Worm (Caenorhabditis elegans) whole organism, L3 larva: Measurements from ENCODE around the gene ZK899.3.

Experiments
- ceh-28 ChIP-seq: fragments of 150-350 bp; optimal IDR thresholded peaks from 2 replicates; lab custom pipeline; 2014; ENCODE audit warnings: missing biosample characterization, missing genetic modification reagents, missing genetic modification characterization
- ceh-82 ChIP-seq: fragments of 150-350 bp; optimal IDR thresholded peaks from 2 replicates; lab custom pipeline; 2014; ENCODE audit warnings: missing biosample characterization, missing genetic modification characterization
- egl-27 ChIP-seq: sonication (generic microtip); optimal IDR thresholded peaks from 4 replicates; lab custom pipeline; 2017; ENCODE audit warnings: missing biosample characterization, missing genetic modification reagents, missing genetic modification characterization
- elt-2 ChIP-seq: sonication (generic microtip); optimal IDR thresholded peaks from 2 replicates; lab custom pipeline; 2016; ENCODE audit warnings: missing genetic modification reagents, mild to moderate bottlenecking, missing genetic modification characterization, missing compliant biosample characterization
- elt-3 ChIP-seq, 3 experiments: fragments of 150-350 bp in 1 of 3; sonication (generic microtip) in 2 of 3; optimal IDR thresholded peaks; 2 replicates in 2 of 3; 4 replicates in 1 of 3; lab custom pipeline; 2014 to 2017; ENCODE audit warnings: missing biosample characterization in 3 of 3, missing genetic modification characterization in 3 of 3
- fkh-10 ChIP-seq: sonication (generic microtip); optimal IDR thresholded peaks from 2 replicates; lab custom pipeline; 2017; ENCODE audit warnings: missing biosample characterization, missing genetic modification reagents, missing genetic modification characterization
- hmg-11 ChIP-seq: sonication (generic microtip); optimal IDR thresholded peaks from 2 replicates; lab custom pipeline; 2016; ENCODE audit warnings: missing genetic modification characterization, missing compliant biosample characterization
- mml-1 ChIP-seq: fragments of 150-350 bp; sonication (generic microtip); optimal IDR thresholded peaks from 3 replicates; lab custom pipeline; 2014; ENCODE audit warnings: missing biosample characterization, missing genetic modification characterization
- nhr-28 ChIP-seq: fragments of 150-350 bp; optimal IDR thresholded peaks from 2 replicates; lab custom pipeline; 2014; ENCODE audit warnings: missing biosample characterization, missing genetic modification characterization
- nhr-67 ChIP-seq: fragments of 150-350 bp; optimal IDR thresholded peaks from 2 replicates; lab custom pipeline; 2014; ENCODE audit warnings: missing biosample characterization, missing genetic modification characterization
- pha-4 ChIP-seq: fragments of 150-350 bp; optimal IDR thresholded peaks from 2 replicates; lab custom pipeline; 2014; ENCODE audit warnings: missing biosample characterization, missing genetic modification reagents, missing genetic modification characterization
- pqm-1 ChIP-seq: fragments of 150-350 bp; optimal IDR thresholded peaks from 2 replicates; lab custom pipeline; 2017; ENCODE audit warnings: missing biosample characterization, missing genetic modification characterization, inconsistent platforms
- skn-1 ChIP-seq: fragments of 150-350 bp; optimal IDR thresholded peaks from 2 replicates; lab custom pipeline; 2014; ENCODE audit warnings: missing biosample characterization, missing genetic modification characterization
- tbx-2 ChIP-seq: sonication (generic microtip); optimal IDR thresholded peaks from 2 replicates; lab custom pipeline; 2016; ENCODE audit warnings: mild to moderate bottlenecking, missing genetic modification characterization, missing compliant biosample characterization
- unc-39 ChIP-seq: sonication (generic microtip); optimal IDR thresholded peaks from 4 replicates; lab custom pipeline; 2017; ENCODE audit warnings: missing biosample characterization, missing genetic modification characterization
- zag-1 ChIP-seq: fragments of 150-350 bp; optimal IDR thresholded peaks from 2 replicates; lab custom pipeline; 2014; ENCODE audit warnings: missing biosample characterization, missing genetic modification characterization

ZK899.3 gene

DNA sequence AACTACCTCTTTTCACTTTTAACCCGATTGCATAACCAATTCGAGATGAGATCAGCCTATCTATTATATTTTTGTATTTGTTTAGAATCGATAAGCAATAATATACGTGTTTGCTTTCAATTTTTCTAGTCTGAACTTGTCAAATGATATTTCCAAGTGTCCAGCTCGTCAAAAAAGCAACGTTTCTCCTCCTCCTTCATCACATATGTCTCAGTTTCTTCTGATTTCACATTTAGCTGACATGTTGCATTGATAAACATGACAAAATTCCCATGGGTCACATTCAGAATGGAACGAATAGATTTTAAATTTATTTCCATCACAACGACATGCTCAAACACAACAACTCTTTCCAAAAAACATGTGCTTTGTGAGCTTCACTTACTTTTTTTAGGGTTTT is 46.4 kb downstream of the ZK899.3 start:
- no peak for TF ChIP-seq fkh-10 (GFP tag; lab: Kevin White, UChicago)
- TF ChIP-seq pqm-1 (tag; lab: Kevin White, UChicago): no peak
- no peak for TF ChIP-seq unc-39 (tag; lab: Kevin White, UChicago)
- TF ChIP-seq nhr-67 (tag; lab: Kevin White, UChicago): no peak
- TF ChIP-seq elt-3 (tag; optimal IDR thresholded peaks at IDR 0.05; lab: Kevin White, UChicago): no peak
- no peak for TF ChIP-seq skn-1 (tag; lab: Kevin White, UChicago)
- TF ChIP-seq hmg-11 (tag; lab: Kevin White, UChicago): no peak

DNA sequence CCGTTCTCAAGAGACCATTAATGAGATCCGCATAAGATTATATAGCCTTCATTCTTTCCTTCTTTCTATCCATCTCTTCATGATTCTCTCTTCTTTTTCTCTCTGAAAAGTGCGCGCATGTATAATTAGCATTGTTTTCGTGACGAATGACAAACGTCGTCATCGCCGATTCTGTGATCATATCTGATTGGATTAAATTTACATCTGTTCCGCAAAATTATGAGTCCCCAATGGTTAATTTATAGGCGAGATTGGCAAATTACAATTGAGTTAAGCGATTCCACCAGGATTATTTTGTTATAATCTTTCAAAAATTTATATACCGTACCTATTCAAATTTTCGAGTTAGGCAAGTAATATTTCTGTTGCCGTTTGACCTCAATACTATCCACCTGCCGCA is 51.3 kb downstream of the ZK899.3 start:
- TF ChIP-seq ceh-28 (tag; lab: Kevin White, UChicago) (no peak), mml-1 (tag; lab: Kevin White, UChicago) (no peak), ceh-82 (no peak), hmg-11 (tag; lab: Kevin White, UChicago) (no peak), elt-2 (no peak), zag-1 (tag; lab: Kevin White, UChicago) (no peak), tbx-2 (tag; lab: Kevin White, UChicago) (no peak), egl-27 (tag; lab: Kevin White, UChicago) (no peak), pha-4 (no peak), nhr-28 (tag; lab: Kevin White, UChicago) (no peak), skn-1 (tag; lab: Kevin White, UChicago) (no peak)
